Worm (Caenorhabditis elegans): ENCODE measurements around the gene ZK686.3.

- TF ChIP-seq unc-62 (GFP tag; optimal IDR thresholded peaks at IDR 0.05) (no peak), tbx-2 (tag; optimal IDR thresholded peaks at IDR 0.05) (no peak), ztf-11 (tag; optimal IDR thresholded peaks at IDR 0.05) (no peak), nhr-77 (tag; optimal IDR thresholded peaks at IDR 0.05) (no peak), lin-15B (tag; optimal IDR thresholded peaks at IDR 0.05) (no peak), swsn-7 (tag; optimal IDR thresholded peaks at IDR 0.05) (no peak), fkh-4 (tag; optimal IDR thresholded peaks at IDR 0.05; ENCODE audit: borderline replicate concordance) (no peak), lsy-2 (tag; optimal IDR thresholded peaks at IDR 0.05) (no peak), hpl-2 (GFP tag; optimal IDR thresholded peaks at IDR 0.05) (no peak), nhr-11 (tag; optimal IDR thresholded peaks at IDR 0.05) (no peak), lin-39 (tag; optimal IDR thresholded peaks at IDR 0.05) (no peak), mep-1 (tag; optimal IDR thresholded peaks at IDR 0.05) (no peak), F16B12.6 (tag; optimal IDR thresholded peaks at IDR 0.05) (no peak)
Measured at ce11 chrIII:7815056-7815366, 46.1 kb upstream of the ZK686.3 start.

All from whole organism, L1 larva.